Fruit fly (Drosophila melanogaster) whole organism, embryonic: Measurements from ENCODE around the gene SKIP.

Experiments
- Asciz ChIP-seq: fragments of 200-800 bp; sonication (Bioruptor generic); optimal IDR thresholded peaks from 2 replicates; lab custom pipeline; 2017; ENCODE audit warnings: missing biosample characterization, mild to moderate bottlenecking, missing genetic modification characterization, missing genetic modification reagents
- Bteb2 ChIP-seq: fragments of 200-800 bp; sonication (Bioruptor generic); optimal IDR thresholded peaks from 2 replicates; lab custom pipeline; 2016; ENCODE audit warnings: missing biosample characterization, missing genetic modification characterization
- CG10209 ChIP-seq: fragments of 200-800 bp; sonication (Bioruptor generic); optimal IDR thresholded peaks from 3 replicates; lab custom pipeline; 2017; ENCODE audit warnings: missing biosample characterization, mild to moderate bottlenecking, missing genetic modification characterization, missing genetic modification reagents
- CG11456 ChIP-seq: fragments of 200-800 bp; sonication (Bioruptor generic); IDR thresholded peaks from 3 replicates; pipeline ENCODE4 v1.3.6; 2022; ENCODE audit warnings: missing biosample characterization, missing genetic modification characterization
- CG13287 ChIP-seq: fragments of 200-800 bp; sonication (Bioruptor generic); IDR thresholded peaks from 2 replicates; pipeline ENCODE4 v1.3.6; 2022; ENCODE audit warnings: missing biosample characterization, missing genetic modification characterization; ENCODE audit not compliant: partially characterized antibody
- CG15269 ChIP-seq: fragments of 200-800 bp; sonication (Bioruptor generic); optimal IDR thresholded peaks from 2 replicates; lab custom pipeline; 2018; ENCODE audit warnings: missing biosample characterization, mild to moderate bottlenecking, missing genetic modification characterization, moderate library complexity
- CG1603 ChIP-seq: fragments of 200-800 bp; sonication (Bioruptor generic); optimal IDR thresholded peaks from 2 replicates; lab custom pipeline; 2019; ENCODE audit warnings: missing biosample characterization, mild to moderate bottlenecking, missing genetic modification characterization, moderate library complexity
- CG1647 ChIP-seq: fragments of 200-800 bp; sonication (Bioruptor generic); optimal IDR thresholded peaks from 3 replicates; lab custom pipeline; 2016; ENCODE audit warnings: missing biosample characterization, missing genetic modification characterization
- CG17829 ChIP-seq: fragments of 200-800 bp; optimal IDR thresholded peaks from 2 replicates; lab custom pipeline; 2019; ENCODE audit warnings: missing biosample characterization, mild to moderate bottlenecking, missing genetic modification characterization, moderate library complexity
- CG2129 ChIP-seq: fragments of 200-800 bp; sonication (Bioruptor generic); IDR thresholded peaks from 2 replicates; pipeline ENCODE4 v1.3.6; 2022; ENCODE audit warnings: missing biosample characterization, missing genetic modification characterization; ENCODE audit not compliant: partially characterized antibody
- CG2875 ChIP-seq: fragments of 200-800 bp; sonication (Bioruptor generic); optimal IDR thresholded peaks from 2 replicates; lab custom pipeline; 2017; ENCODE audit warnings: missing biosample characterization, mild to moderate bottlenecking, missing genetic modification characterization, missing genetic modification reagents
- CG4328 ChIP-seq: fragments of 200-800 bp; sonication (Bioruptor generic); optimal IDR thresholded peaks from 3 replicates; lab custom pipeline; 2017; ENCODE audit warnings: missing biosample characterization, missing genetic modification reagents, missing genetic modification characterization
- CG4820 ChIP-seq: fragments of 200-800 bp; sonication (Bioruptor generic); optimal IDR thresholded peaks from 3 replicates; lab custom pipeline; 2016; ENCODE audit warnings: missing biosample characterization, missing genetic modification characterization
- CG6765 ChIP-seq: fragments of 200-800 bp; sonication (Bioruptor generic); optimal IDR thresholded peaks from 3 replicates; lab custom pipeline; 2017; ENCODE audit warnings: missing biosample characterization, mild to moderate bottlenecking, missing genetic modification characterization
- CG7786 ChIP-seq: fragments of 200-800 bp; sonication (Bioruptor generic); optimal IDR thresholded peaks from 2 replicates; lab custom pipeline; 2016; ENCODE audit warnings: missing biosample characterization, missing genetic modification characterization
- CG8388 ChIP-seq: fragments of 200-800 bp; sonication (Bioruptor generic); optimal IDR thresholded peaks from 2 replicates; lab custom pipeline; 2019; ENCODE audit warnings: missing biosample characterization, mild to moderate bottlenecking, missing genetic modification characterization, moderate library complexity
- CG9817 ChIP-seq: fragments of 200-800 bp; sonication (Bioruptor generic); optimal IDR thresholded peaks from 2 replicates; lab custom pipeline; 2018; ENCODE audit warnings: missing biosample characterization, mild to moderate bottlenecking, missing genetic modification characterization, moderate library complexity
- CTCF ChIP-seq: fragments of 200-800 bp; sonication (Bioruptor generic); optimal IDR thresholded peaks from 2 replicates; lab custom pipeline; 2017; ENCODE audit warnings: missing biosample characterization, mild to moderate bottlenecking, missing genetic modification characterization, moderate library complexity
- Chrac-16 ChIP-seq: fragments of 200-800 bp; sonication (Bioruptor generic); optimal IDR thresholded peaks from 3 replicates; lab custom pipeline; 2016; ENCODE audit warnings: missing biosample characterization, missing genetic modification characterization
- CkIIα-i1 ChIP-seq: fragments of 200-800 bp; sonication (Bioruptor generic); IDR thresholded peaks from 2 replicates; pipeline ENCODE4 v1.3.6; 2022; ENCODE audit warnings: missing biosample characterization, missing genetic modification characterization
- Dip2 ChIP-seq: fragments of 200-800 bp; sonication (Bioruptor generic); IDR thresholded peaks from 2 replicates; pipeline ENCODE4 v1.3.6; 2022; ENCODE audit warnings: missing biosample characterization, missing genetic modification characterization
- E2f1 ChIP-seq: fragments of 200-800 bp; sonication (Bioruptor generic); IDR thresholded peaks from 2 replicates; pipeline ENCODE4 v1.3.6; 2022; ENCODE audit warnings: missing biosample characterization, missing genetic modification characterization
- HLH3B ChIP-seq: fragments of 200-800 bp; sonication (Bioruptor generic); IDR thresholded peaks from 2 replicates; pipeline ENCODE4 v1.3.6; 2022; ENCODE audit warnings: missing biosample characterization, missing genetic modification characterization
- Hmr ChIP-seq: fragments of 200-800 bp; sonication (Bioruptor generic); optimal IDR thresholded peaks from 3 replicates; lab custom pipeline; 2017; ENCODE audit warnings: mild to moderate bottlenecking, missing biosample characterization, missing genetic modification reagents, missing genetic modification characterization
- Myb ChIP-seq: fragments of 200-800 bp; sonication (Bioruptor generic); optimal IDR thresholded peaks from 2 replicates; lab custom pipeline; 2016; ENCODE audit warnings: missing biosample characterization, missing genetic modification characterization
- PHDP ChIP-seq: fragments of 200-800 bp; sonication (Bioruptor generic); optimal IDR thresholded peaks from 3 replicates; lab custom pipeline; 2018; ENCODE audit warnings: missing biosample characterization, mild to moderate bottlenecking, missing genetic modification characterization, moderate library complexity
- Sin3A ChIP-seq: fragments of >200 bp; optimal IDR thresholded peaks from 2 replicates; lab custom pipeline; 2018
- ase ChIP-seq: fragments of 200-800 bp; sonication (Bioruptor generic); IDR thresholded peaks from 3 replicates; pipeline ENCODE4 v1.3.6; 2022; ENCODE audit warnings: missing biosample characterization, missing genetic modification characterization
- bcd ChIP-seq: fragments of 200-800 bp; sonication (Bioruptor generic); optimal IDR thresholded peaks from 2 replicates; lab custom pipeline; 2017; ENCODE audit warnings: missing biosample characterization, mild to moderate bottlenecking, missing genetic modification characterization
- bigmax ChIP-seq: fragments of 200-800 bp; sonication (Bioruptor generic); optimal IDR thresholded peaks from 2 replicates; lab custom pipeline; 2018; ENCODE audit warnings: missing biosample characterization, mild to moderate bottlenecking, missing genetic modification characterization
- bsh ChIP-seq, 2 experiments: fragments of 200-800 bp; sonication (Bioruptor generic); optimal IDR thresholded peaks; 2 replicates each; lab custom pipeline; 2017 to 2018; ENCODE audit warnings: mild to moderate bottlenecking in 2 of 2, missing biosample characterization in 2 of 2, missing genetic modification characterization in 2 of 2, moderate library complexity in 1 of 2
- dpn ChIP-seq, 2 experiments: fragments of 200-800 bp; sonication (Bioruptor generic); optimal IDR thresholded peaks; 3 replicates each; lab custom pipeline; 2016; ENCODE audit warnings: missing biosample characterization in 2 of 2, missing genetic modification characterization in 2 of 2
- emc ChIP-seq: fragments of 200-800 bp; sonication (Bioruptor generic); optimal IDR thresholded peaks from 2 replicates; lab custom pipeline; 2016; ENCODE audit warnings: missing biosample characterization, missing genetic modification characterization
- esg ChIP-seq: fragments of 200-800 bp; sonication (Bioruptor generic); conservative IDR thresholded peaks from 2 replicates; pipeline ENCODE4 v1.3.6; 2022; ENCODE audit warnings: missing biosample characterization, missing genetic modification characterization
- fd64A ChIP-seq: fragments of 200-800 bp; sonication (Bioruptor generic); optimal IDR thresholded peaks from 3 replicates; lab custom pipeline; 2018; ENCODE audit warnings: missing biosample characterization, mild to moderate bottlenecking, missing genetic modification characterization
- fd96Cb ChIP-seq: fragments of 200-800 bp; sonication (Bioruptor generic); optimal IDR thresholded peaks from 2 replicates; lab custom pipeline; 2018; ENCODE audit warnings: missing biosample characterization, mild to moderate bottlenecking, missing genetic modification characterization, moderate library complexity
- fru ChIP-seq: fragments of >200 bp; optimal IDR thresholded peaks from 2 replicates; lab custom pipeline; 2017
- gcm ChIP-seq: fragments of 200-800 bp; sonication (Bioruptor generic); optimal IDR thresholded peaks from 2 replicates; lab custom pipeline; 2019; ENCODE audit warnings: missing biosample characterization, mild to moderate bottlenecking, missing genetic modification characterization, moderate library complexity
- gsb-n ChIP-seq: fragments of 200-800 bp; sonication (Bioruptor generic); optimal IDR thresholded peaks from 3 replicates; lab custom pipeline; 2018; ENCODE audit warnings: missing biosample characterization, mild to moderate bottlenecking, missing genetic modification characterization
- klu ChIP-seq: fragments of 200-800 bp; sonication (Bioruptor generic); IDR thresholded peaks from 2 replicates; pipeline ENCODE4 v1.3.6; 2022; ENCODE audit warnings: missing biosample characterization, missing genetic modification characterization
- nerfin-2 ChIP-seq: fragments of 200-800 bp; sonication (Bioruptor generic); IDR thresholded peaks from 2 replicates; pipeline ENCODE4 v1.3.6; 2022; ENCODE audit warnings: missing biosample characterization, missing genetic modification characterization; ENCODE audit not compliant: partially characterized antibody
- phol ChIP-seq: fragments of 200-800 bp; sonication (Bioruptor generic); optimal IDR thresholded peaks from 3 replicates; lab custom pipeline; 2018; ENCODE audit warnings: missing biosample characterization, mild to moderate bottlenecking, missing genetic modification characterization, moderate library complexity
- pnt ChIP-seq: fragments of 200-800 bp; sonication (Bioruptor generic); optimal IDR thresholded peaks from 3 replicates; lab custom pipeline; 2016; ENCODE audit warnings: missing biosample characterization, missing genetic modification characterization
- rib ChIP-seq: fragments of 200-800 bp; sonication (Bioruptor generic); IDR thresholded peaks from 2 replicates; pipeline ENCODE4 v1.3.6; 2022; ENCODE audit warnings: missing biosample characterization, missing genetic modification characterization
- run ChIP-seq: fragments of 200-800 bp; sonication (Bioruptor generic); optimal IDR thresholded peaks from 3 replicates; lab custom pipeline; 2018; ENCODE audit warnings: missing biosample characterization, mild to moderate bottlenecking, missing genetic modification characterization
- salm ChIP-seq: fragments of 200-800 bp; sonication (Bioruptor generic); optimal IDR thresholded peaks from 2 replicates; lab custom pipeline; 2018; ENCODE audit warnings: missing biosample characterization, mild to moderate bottlenecking, missing genetic modification characterization
- sob ChIP-seq: fragments of 200-800 bp; sonication (Bioruptor generic); IDR thresholded peaks from 2 replicates; pipeline ENCODE4 v1.3.6; 2022; ENCODE audit warnings: missing biosample characterization, missing genetic modification characterization
- tll ChIP-seq, 2 experiments: fragments of 200-800 bp in 1 of 2; fragments of >200 bp in 1 of 2; sonication (Bioruptor generic) in 1 of 2; optimal IDR thresholded peaks; 2 replicates each; lab custom pipeline; 2017 to 2019; ENCODE audit warnings: missing biosample characterization in 2 of 2, missing genetic modification characterization in 2 of 2, mild to moderate bottlenecking in 1 of 2, moderate library complexity in 1 of 2
- tx ChIP-seq: fragments of 200-800 bp; sonication (Bioruptor generic); optimal IDR thresholded peaks from 2 replicates; lab custom pipeline; 2016; ENCODE audit warnings: missing biosample characterization, missing genetic modification characterization
- usp ChIP-seq: fragments of >200 bp; optimal IDR thresholded peaks from 2 replicates; lab custom pipeline; 2017; ENCODE audit warnings: missing biosample characterization, missing genetic modification characterization
- zfh2 ChIP-seq: fragments of 200-800 bp; sonication (Bioruptor generic); optimal IDR thresholded peaks from 2 replicates; lab custom pipeline; 2016; ENCODE audit warnings: missing biosample characterization, missing genetic modification characterization

SKIP gene

dm6 chr3R:22197667-22198316 lies 64.2 kb downstream of the SKIP start (continued):
- no peak for TF ChIP-seq CG10209
- no peak for TF ChIP-seq Bteb2 (GFP tag; lab: Kevin White, UChicago)
- TF ChIP-seq CkIIα-i1 (GFP tag; lab: Robert Waterston, UW), result no peak
- peak; percentile 12 for TF ChIP-seq CG2875 (GFP tag; lab: Kevin White, UChicago)
- no peak for TF ChIP-seq fru (lab: Kevin White, UChicago)
- TF ChIP-seq klu (GFP tag; lab: Robert Waterston, UW), result no peak
- no peak for TF ChIP-seq phol
- TF ChIP-seq emc (GFP tag; lab: Kevin White, UChicago), result no peak
- no peak for TF ChIP-seq CG7786
- no peak for TF ChIP-seq CG4328 (GFP tag; lab: Kevin White, UChicago)
- no peak for TF ChIP-seq CG1603
- peak; percentile 20 for TF ChIP-seq run (tag; lab: Kevin White, UChicago)
- no peak for TF ChIP-seq nerfin-2
- TF ChIP-seq gcm (GFP tag; lab: Kevin White, UChicago), result peak; percentile 39
- no peak for TF ChIP-seq ase (GFP tag; lab: Robert Waterston, UW)
- no peak for TF ChIP-seq bsh (GFP tag; optimal IDR thresholded peaks at IDR 0.05; lab: Kevin White, UChicago)
- TF ChIP-seq gsb-n (tag; lab: Kevin White, UChicago), result peak; percentile 20
- no peak for TF ChIP-seq Sin3A (lab: Kevin White, UChicago)
- no peak for TF ChIP-seq CG4820
- no peak for TF ChIP-seq PHDP (tag; lab: Kevin White, UChicago)
- peak; percentile 22 for TF ChIP-seq fd64A (GFP tag; lab: Kevin White, UChicago)
- TF ChIP-seq HLH3B, result no peak
- TF ChIP-seq tx (GFP tag; lab: Kevin White, UChicago), result no peak
- TF ChIP-seq fd96Cb, result no peak
- no peak for TF ChIP-seq CTCF
- TF ChIP-seq CG11456 (GFP tag; lab: Robert Waterston, UW), result no peak
- TF ChIP-seq CG8388, result no peak
- TF ChIP-seq CG9817 (tag; lab: Kevin White, UChicago), result no peak
- TF ChIP-seq Dip2 (GFP tag; lab: Robert Waterston, UW), result no peak
- TF ChIP-seq CG15269, result peak; percentile 55
- TF ChIP-seq rib, result no peak
- no peak for TF ChIP-seq zfh2 (GFP tag; lab: Kevin White, UChicago)
- no peak for TF ChIP-seq sob (GFP tag; lab: Robert Waterston, UW)
- no peak for TF ChIP-seq CG13287 (GFP tag; lab: Robert Waterston, UW)
- no peak for TF ChIP-seq Asciz (GFP tag; lab: Kevin White, UChicago)
- TF ChIP-seq Myb (GFP tag; lab: Kevin White, UChicago), result no peak
- TF ChIP-seq E2f1 (GFP tag; lab: Robert Waterston, UW), result no peak
- no peak for TF ChIP-seq CG6765
- TF ChIP-seq Chrac-16 (GFP tag; lab: Kevin White, UChicago), result no peak
- TF ChIP-seq CG2129 (GFP tag; lab: Robert Waterston, UW), result no peak
- TF ChIP-seq pnt, result no peak
- no peak for TF ChIP-seq CG1647 (GFP tag; lab: Kevin White, UChicago)
- TF ChIP-seq salm (tag; lab: Kevin White, UChicago), result peak; percentile 62
- TF ChIP-seq dpn (GFP tag; optimal IDR thresholded peaks at IDR 0.05; lab: Kevin White, UChicago), result no peak
- TF ChIP-seq tll (GFP tag; optimal IDR thresholded peaks at IDR 0.05; lab: Kevin White, UChicago), result no peak
- no peak for TF ChIP-seq CG17829
- peak; percentile 61 for TF ChIP-seq bigmax (GFP tag; lab: Kevin White, UChicago)
- TF ChIP-seq esg (GFP tag; lab: Robert Waterston, UW), result no peak
- TF ChIP-seq usp, result no peak
- TF ChIP-seq Hmr (GFP tag; lab: Kevin White, UChicago), result no peak
- no peak for TF ChIP-seq bcd
